Worm (Caenorhabditis elegans) whole organism, L1 larva: ENCODE data around the gene srt-37.

ENCODE experiments used
- ceh-82 ChIP-seq, 3 experiments: fragments of 150-350 bp in 1 of 3; sonication (generic microtip) in 2 of 3; optimal IDR thresholded peaks; 2 replicates each; lab custom pipeline; 2014 to 2017; ENCODE audit warnings: missing biosample characterization in 3 of 3, missing genetic modification characterization in 3 of 3
- dpl-1 ChIP-seq, 3 experiments: fragments of 150-350 bp in 2 of 3; sonication (generic microtip) in 1 of 3; optimal IDR thresholded peaks; 2 replicates each; lab custom pipeline; 2014 to 2017; ENCODE audit warnings: missing biosample characterization in 3 of 3, missing genetic modification characterization in 3 of 3, missing genetic modification reagents in 3 of 3
- elt-2 ChIP-seq: sonication (generic microtip); optimal IDR thresholded peaks from 2 replicates; lab custom pipeline; 2016; ENCODE audit warnings: missing genetic modification characterization, mild to moderate bottlenecking, inconsistent platforms, missing compliant biosample characterization, missing genetic modification reagents
- fos-1 ChIP-seq: fragments of 150-350 bp; optimal IDR thresholded peaks from 2 replicates; lab custom pipeline; 2014; ENCODE audit warnings: missing biosample characterization, missing genetic modification characterization
- lin-14 ChIP-seq: fragments of 200-800 bp; sonication (Bioruptor generic); optimal IDR thresholded peaks from 2 replicates; lab custom pipeline; 2018; ENCODE audit warnings: mild to moderate bottlenecking, missing genetic modification characterization, moderate library complexity, missing compliant biosample characterization
- lsy-2 ChIP-seq, 2 experiments: fragments of 150-350 bp; optimal IDR thresholded peaks; 2 replicates each; lab custom pipeline; 2014; ENCODE audit warnings: missing biosample characterization in 2 of 2, missing genetic modification characterization in 2 of 2
- nhr-11 ChIP-seq: fragments of 150-350 bp; optimal IDR thresholded peaks from 2 replicates; lab custom pipeline; 2014; ENCODE audit warnings: missing biosample characterization, missing genetic modification characterization
- nhr-28 ChIP-seq: fragments of 150-350 bp; optimal IDR thresholded peaks from 2 replicates; lab custom pipeline; 2014; ENCODE audit warnings: missing biosample characterization, missing genetic modification characterization
- nhr-76 ChIP-seq: sonication (generic microtip); optimal IDR thresholded peaks from 2 replicates; lab custom pipeline; 2017; ENCODE audit warnings: missing biosample characterization, missing genetic modification characterization
- rnt-1 ChIP-seq: sonication (generic microtip); optimal IDR thresholded peaks from 2 replicates; lab custom pipeline; 2016; ENCODE audit warnings: mild to moderate bottlenecking, missing genetic modification characterization, moderate library complexity, missing compliant biosample characterization
- xbp-1 ChIP-seq: sonication (generic microtip); optimal IDR thresholded peaks from 2 replicates; lab custom pipeline; 2016; ENCODE audit warnings: missing genetic modification characterization, missing compliant biosample characterization

DNA sequence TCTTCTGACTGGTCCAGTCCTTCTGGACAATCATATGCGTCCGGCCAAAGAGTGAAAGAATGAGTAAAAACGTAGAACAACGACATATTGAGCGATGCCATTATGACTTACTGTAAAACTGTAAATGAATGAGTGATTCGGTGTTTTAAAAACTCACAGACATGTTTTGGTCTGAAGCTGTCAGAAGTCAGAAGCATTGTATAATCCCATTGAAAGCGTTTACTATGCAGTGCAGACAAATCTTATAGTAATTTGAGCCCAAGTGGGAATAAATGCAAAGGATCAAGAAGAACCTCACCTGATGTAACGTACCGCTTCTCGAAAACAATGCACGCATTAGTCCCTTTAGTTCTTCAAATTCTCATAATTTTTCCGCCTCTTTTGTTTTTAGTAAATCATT lies 21.5 kb downstream of the srt-37 start, which contains the start of gene srt-3:
- TF ChIP-seq elt-2 (tag; lab: Kevin White, UChicago) = no peak
- TF ChIP-seq ceh-82 (tag; optimal IDR thresholded peaks at IDR 0.05; lab: Kevin White, UChicago) = no peak
- no peak for TF ChIP-seq nhr-28 (tag; lab: Kevin White, UChicago)
- TF ChIP-seq fos-1 = no peak
- no peak for TF ChIP-seq nhr-76 (tag; lab: Kevin White, UChicago)
- no peak for TF ChIP-seq lsy-2 (tag; optimal IDR thresholded peaks at IDR 0.05; lab: Kevin White, UChicago)
- no peak for TF ChIP-seq rnt-1 (tag; lab: Kevin White, UChicago)
- TF ChIP-seq lin-14 (GFP tag; lab: Kevin White, UChicago) = no peak
- no peak for TF ChIP-seq nhr-11 (tag; lab: Kevin White, UChicago)
- TF ChIP-seq dpl-1 (GFP tag; optimal IDR thresholded peaks at IDR 0.05; lab: Kevin White, UChicago) = no peak
- TF ChIP-seq xbp-1 = no peak
